Fruit fly (Drosophila melanogaster) whole organism, prepupa: Measurements from ENCODE around the gene Dbct.
A peak's percentile ranks its signal among the peaks of the same experiment; 100 is the strongest.

Source experiments
- Blimp-1 ChIP-seq: fragments of 200-800 bp; sonication (Bioruptor generic); optimal IDR thresholded peaks from 3 replicates; lab custom pipeline; 2017; ENCODE audit warnings: missing biosample characterization, missing genetic modification characterization, mild to moderate bottlenecking, moderate library complexity, missing genetic modification reagents
- CG10631 ChIP-seq: fragments of 200-800 bp; sonication (Bioruptor generic); optimal IDR thresholded peaks from 2 replicates; lab custom pipeline; 2016; ENCODE audit warnings: missing biosample characterization, missing genetic modification characterization
- CG10669 ChIP-seq: fragments of 200-800 bp; sonication (Bioruptor generic); optimal IDR thresholded peaks from 3 replicates; lab custom pipeline; 2018; ENCODE audit warnings: missing biosample characterization, mild to moderate bottlenecking, missing genetic modification characterization, moderate library complexity
- CG11294 ChIP-seq: fragments of 200-800 bp; sonication (Bioruptor generic); IDR thresholded peaks from 2 replicates; pipeline ENCODE4 v1.3.6; 2022; ENCODE audit warnings: missing biosample characterization, missing genetic modification characterization
- CG11762 ChIP-seq: fragments of 200-800 bp; sonication (Bioruptor generic); optimal IDR thresholded peaks from 3 replicates; lab custom pipeline; 2016; ENCODE audit warnings: missing biosample characterization, missing genetic modification characterization; ENCODE audit not compliant: insufficient read depth
- CG15336 ChIP-seq: fragments of 200-800 bp; sonication (Bioruptor generic); IDR thresholded peaks from 2 replicates; pipeline ENCODE4 v1.3.6; 2022; ENCODE audit warnings: missing biosample characterization, missing genetic modification characterization
- CG3032 ChIP-seq: fragments of 200-800 bp; optimal IDR thresholded peaks from 2 replicates; lab custom pipeline; 2019; ENCODE audit warnings: missing biosample characterization, mild to moderate bottlenecking, missing genetic modification characterization, moderate library complexity
- CG32006 ChIP-seq: fragments of 200-800 bp; sonication (Bioruptor generic); optimal IDR thresholded peaks from 3 replicates; lab custom pipeline; 2017; ENCODE audit warnings: missing biosample characterization, mild to moderate bottlenecking, missing genetic modification characterization
- CG34406 ChIP-seq: fragments of 200-800 bp; sonication (Bioruptor generic); optimal IDR thresholded peaks from 3 replicates; lab custom pipeline; 2016; ENCODE audit warnings: missing biosample characterization, missing genetic modification characterization
- CG3919 ChIP-seq: fragments of 200-800 bp; sonication (Bioruptor generic); optimal IDR thresholded peaks from 3 replicates; lab custom pipeline; 2016; ENCODE audit warnings: missing biosample characterization, missing genetic modification characterization
- CG4318 ChIP-seq: fragments of 200-800 bp; sonication (Bioruptor generic); optimal IDR thresholded peaks from 3 replicates; lab custom pipeline; 2017; ENCODE audit warnings: missing biosample characterization, mild to moderate bottlenecking, missing genetic modification characterization
- CG6276 ChIP-seq: fragments of 200-800 bp; sonication (Bioruptor generic); optimal IDR thresholded peaks from 2 replicates; lab custom pipeline; 2017; ENCODE audit warnings: missing biosample characterization, mild to moderate bottlenecking, missing genetic modification characterization
- CG6792 ChIP-seq: fragments of 200-800 bp; sonication (Bioruptor generic); optimal IDR thresholded peaks from 3 replicates; lab custom pipeline; 2016; ENCODE audit warnings: missing biosample characterization, missing genetic modification characterization
- CG6808 ChIP-seq: fragments of 200-800 bp; sonication (Bioruptor generic); optimal IDR thresholded peaks from 3 replicates; lab custom pipeline; 2017; ENCODE audit warnings: missing biosample characterization, missing genetic modification characterization, mild to moderate bottlenecking, moderate library complexity, missing genetic modification reagents
- CG6854 ChIP-seq: fragments of 200-800 bp; sonication (Bioruptor generic); optimal IDR thresholded peaks from 2 replicates; lab custom pipeline; 2017; ENCODE audit warnings: missing biosample characterization, mild to moderate bottlenecking, missing genetic modification characterization
- CG7368 ChIP-seq: fragments of 200-800 bp; sonication (Bioruptor generic); optimal IDR thresholded peaks from 3 replicates; lab custom pipeline; 2016; ENCODE audit warnings: missing biosample characterization, missing genetic modification characterization
- CG8119 ChIP-seq: fragments of 200-800 bp; sonication (Bioruptor generic); IDR thresholded peaks from 3 replicates; pipeline ENCODE4 v1.3.6; 2022; ENCODE audit warnings: missing biosample characterization, missing genetic modification characterization
- CG8319 ChIP-seq: fragments of 200-800 bp; sonication (Bioruptor generic); optimal IDR thresholded peaks from 3 replicates; lab custom pipeline; 2016; ENCODE audit warnings: missing biosample characterization, missing genetic modification characterization
- CG8632 ChIP-seq: fragments of 200-800 bp; sonication (Bioruptor generic); optimal IDR thresholded peaks from 3 replicates; lab custom pipeline; 2016; ENCODE audit warnings: missing biosample characterization, missing genetic modification characterization
- CG9139 ChIP-seq: fragments of 200-800 bp; sonication (Bioruptor generic); optimal IDR thresholded peaks from 3 replicates; lab custom pipeline; 2017; ENCODE audit warnings: missing biosample characterization, mild to moderate bottlenecking, missing genetic modification characterization
- Eip75B ChIP-seq: fragments of 200-800 bp; sonication (Bioruptor generic); optimal IDR thresholded peaks from 3 replicates; lab custom pipeline; 2016; ENCODE audit warnings: missing biosample characterization, missing genetic modification characterization
- Eip78C ChIP-seq: fragments of 200-800 bp; sonication (Bioruptor generic); peaks from one replicate; lab custom pipeline; 2016; ENCODE audit warnings: missing biosample characterization, missing genetic modification characterization
- Ets21C ChIP-seq: fragments of 200-800 bp; sonication (Bioruptor generic); optimal IDR thresholded peaks from 3 replicates; lab custom pipeline; 2016; ENCODE audit warnings: missing biosample characterization, missing genetic modification characterization
- Ets96B ChIP-seq: fragments of 200-800 bp; optimal IDR thresholded peaks from 2 replicates; lab custom pipeline; 2019; ENCODE audit warnings: missing biosample characterization, mild to moderate bottlenecking, missing genetic modification characterization, moderate library complexity
- Gug ChIP-seq: fragments of 200-800 bp; sonication (Bioruptor generic); IDR thresholded peaks from 2 replicates; pipeline ENCODE4 v1.3.6; 2022; ENCODE audit warnings: missing biosample characterization, missing genetic modification characterization
- Hr38 ChIP-seq: sonication (Bioruptor generic); optimal IDR thresholded peaks from 2 replicates; lab custom pipeline; 2016; ENCODE audit warnings: missing biosample characterization, missing genetic modification characterization
- Hr4 ChIP-seq: fragments of 200-800 bp; sonication (Bioruptor generic); optimal IDR thresholded peaks from 3 replicates; lab custom pipeline; 2016; ENCODE audit warnings: missing biosample characterization, missing genetic modification characterization
- Lpt ChIP-seq: fragments of 200-800 bp; sonication (Bioruptor generic); optimal IDR thresholded peaks from 3 replicates; lab custom pipeline; 2016; ENCODE audit warnings: missing biosample characterization, missing genetic modification characterization
- Met ChIP-seq: fragments of 200-800 bp; sonication (Bioruptor generic); optimal IDR thresholded peaks from 3 replicates; lab custom pipeline; 2016; ENCODE audit warnings: missing biosample characterization, missing genetic modification characterization
- OdsH ChIP-seq: fragments of 200-800 bp; sonication (Bioruptor generic); optimal IDR thresholded peaks from 3 replicates; lab custom pipeline; 2016; ENCODE audit warnings: missing biosample characterization, missing genetic modification characterization
- Smox ChIP-seq: fragments of 200-800 bp; sonication (Bioruptor generic); optimal IDR thresholded peaks from 3 replicates; lab custom pipeline; 2016; ENCODE audit warnings: missing biosample characterization, missing genetic modification characterization
- Sox102F ChIP-seq: fragments of 200-800 bp; sonication (Bioruptor generic); optimal IDR thresholded peaks from 2 replicates; lab custom pipeline; 2016; ENCODE audit warnings: missing biosample characterization, mild to moderate bottlenecking, missing genetic modification characterization
- Sox14 ChIP-seq: fragments of 200-800 bp; sonication (Bioruptor generic); optimal IDR thresholded peaks from 3 replicates; lab custom pipeline; 2016; ENCODE audit warnings: missing biosample characterization, missing genetic modification characterization
- Sox15 ChIP-seq: fragments of 200-800 bp; sonication (Bioruptor generic); optimal IDR thresholded peaks from 3 replicates; lab custom pipeline; 2016; ENCODE audit warnings: missing biosample characterization, missing genetic modification characterization
- achi ChIP-seq: fragments of 200-800 bp; sonication (Bioruptor generic); optimal IDR thresholded peaks from 3 replicates; lab custom pipeline; 2016; ENCODE audit warnings: missing biosample characterization, missing genetic modification characterization
- acj6 ChIP-seq: fragments of 200-800 bp; sonication (Bioruptor generic); optimal IDR thresholded peaks from 3 replicates; lab custom pipeline; 2016; ENCODE audit warnings: missing biosample characterization, missing genetic modification characterization
- dac ChIP-seq: fragments of 200-800 bp; sonication (Bioruptor generic); optimal IDR thresholded peaks from 2 replicates; lab custom pipeline; 2017; ENCODE audit warnings: missing biosample characterization, mild to moderate bottlenecking, missing genetic modification characterization
- eg ChIP-seq: fragments of 200-800 bp; sonication (Bioruptor generic); IDR thresholded peaks from 3 replicates; pipeline ENCODE4 v1.3.6; 2022; ENCODE audit warnings: missing biosample characterization, missing genetic modification characterization
- esn ChIP-seq: fragments of 200-800 bp; sonication (Bioruptor generic); optimal IDR thresholded peaks from 2 replicates; lab custom pipeline; 2016; ENCODE audit warnings: missing biosample characterization, mild to moderate bottlenecking, missing genetic modification characterization, moderate library complexity
- fd59A ChIP-seq: fragments of 200-800 bp; sonication (Bioruptor generic); optimal IDR thresholded peaks from 2 replicates; lab custom pipeline; 2017; ENCODE audit warnings: missing biosample characterization, mild to moderate bottlenecking, missing genetic modification characterization, missing genetic modification reagents
- fd85E ChIP-seq: fragments of 200-800 bp; sonication (Bioruptor generic); optimal IDR thresholded peaks from 3 replicates; lab custom pipeline; 2016; ENCODE audit warnings: missing biosample characterization, missing genetic modification characterization
- fkh ChIP-seq: fragments of 200-800 bp; sonication (Bioruptor generic); optimal IDR thresholded peaks from 3 replicates; lab custom pipeline; 2017; ENCODE audit warnings: missing biosample characterization, mild to moderate bottlenecking, missing genetic modification characterization, moderate library complexity
- lz ChIP-seq: fragments of 200-800 bp; sonication (Bioruptor generic); optimal IDR thresholded peaks from 3 replicates; lab custom pipeline; 2016; ENCODE audit warnings: missing biosample characterization, missing genetic modification characterization
- pdm3 ChIP-seq: fragments of 200-800 bp; sonication (Bioruptor generic); optimal IDR thresholded peaks from 3 replicates; lab custom pipeline; 2016; ENCODE audit warnings: missing biosample characterization, missing genetic modification characterization
- salr ChIP-seq, 2 experiments: fragments of 200-800 bp; sonication (Bioruptor generic); optimal IDR thresholded peaks; 3 replicates each; lab custom pipeline; 2016 to 2018; ENCODE audit warnings: missing biosample characterization in 2 of 2, missing genetic modification characterization in 2 of 2, mild to moderate bottlenecking in 1 of 2
- ss ChIP-seq, 2 experiments: fragments of 200-800 bp; sonication (Bioruptor generic); optimal IDR thresholded peaks; 2 replicates in 1 of 2; 3 replicates in 1 of 2; lab custom pipeline; 2017 to 2018; ENCODE audit warnings: mild to moderate bottlenecking in 2 of 2, missing biosample characterization in 2 of 2, missing genetic modification characterization in 2 of 2, moderate library complexity in 1 of 2
- svp ChIP-seq: fragments of 200-800 bp; sonication (Bioruptor generic); peaks from one replicate; lab custom pipeline; 2016; ENCODE audit warnings: missing biosample characterization, missing genetic modification characterization
- topi ChIP-seq: fragments of 200-800 bp; sonication (Bioruptor generic); optimal IDR thresholded peaks from 3 replicates; lab custom pipeline; 2016; ENCODE audit warnings: missing biosample characterization, missing genetic modification characterization
- vri ChIP-seq: fragments of 200-800 bp; sonication (Bioruptor generic); optimal IDR thresholded peaks from 3 replicates; lab custom pipeline; 2016; ENCODE audit warnings: missing biosample characterization, mild to moderate bottlenecking, missing genetic modification characterization

Dbct gene

dm6 chrX:15078394-15078793 lies 7.5 kb upstream of the Dbct start (continued):
- TF ChIP-seq CG4318 (GFP tag; lab: Kevin White, UChicago): no peak
- TF ChIP-seq salr (GFP tag; optimal IDR thresholded peaks at IDR 0.05; lab: Kevin White, UChicago): peak in 1 of 2 experiments; percentile 17
- TF ChIP-seq dac (GFP tag; lab: Kevin White, UChicago): no peak
- peak; percentile 5 for TF ChIP-seq CG8632 (GFP tag; lab: Kevin White, UChicago)
- TF ChIP-seq CG11294: no peak
- no peak for TF ChIP-seq CG8319 (GFP tag; lab: Kevin White, UChicago)
- TF ChIP-seq CG3032: no peak
- no peak for TF ChIP-seq lz (GFP tag; lab: Kevin White, UChicago)

dm6 chrX:15079163-15079809 lies 6.6 kb upstream of the Dbct start:
- TF ChIP-seq achi (no peak), CG4318 (GFP tag; lab: Kevin White, UChicago) (no peak), CG11762 (GFP tag; lab: Kevin White, UChicago) (no peak), Hr4 (GFP tag; lab: Kevin White, UChicago) (no peak), Blimp-1 (GFP tag; lab: Kevin White, UChicago) (no peak), CG3032 (no peak), CG8119 (GFP tag; lab: Robert Waterston, UW) (peak; percentile 37; the same call in 1 of the 3 replicates), Sox15 (GFP tag; lab: Kevin White, UChicago) (no peak), vri (GFP tag; lab: Kevin White, UChicago) (peak; percentile 86), Lpt (peak; percentile 5), CG10631 (GFP tag; lab: Kevin White, UChicago) (no peak), Ets96B (peak; percentile 23), Gug (GFP tag; lab: Robert Waterston, UW) (no peak), CG10669 (GFP tag; lab: Kevin White, UChicago) (peak; percentile 9), OdsH (GFP tag; lab: Kevin White, UChicago) (no peak), Eip75B (no peak), fd59A (GFP tag; lab: Kevin White, UChicago) (no peak), CG34406 (no peak), fd85E (no peak), Met (GFP tag; lab: Kevin White, UChicago) (no peak), CG15336 (GFP tag; lab: Robert Waterston, UW) (no peak), topi (GFP tag; lab: Kevin White, UChicago) (no peak), CG6276 (peak; percentile 75), ss (GFP tag; optimal IDR thresholded peaks at IDR 0.05; lab: Kevin White, UChicago) (peak; percentile 49 to 87), Sox102F (no peak), Hr38 (GFP tag; lab: Kevin White, UChicago) (no peak), CG9139 (peak; percentile 59), Ets21C (GFP tag; lab: Kevin White, UChicago) (no peak), pdm3 (GFP tag; lab: Kevin White, UChicago) (no peak), CG6792 (no peak), esn (GFP tag; lab: Kevin White, UChicago) (no peak), CG7368 (GFP tag; lab: Kevin White, UChicago) (no peak), svp (GFP tag; lab: Kevin White, UChicago) (peak; percentile 82), CG32006 (GFP tag; lab: Kevin White, UChicago) (peak; percentile 13), Eip78C (GFP tag; lab: Kevin White, UChicago) (peak; percentile 54), fkh (GFP tag; lab: Kevin White, UChicago) (no peak), CG3919 (GFP tag; lab: Kevin White, UChicago) (peak; percentile 10), Smox (GFP tag; lab: Kevin White, UChicago) (no peak), CG6854 (no peak), CG6808 (peak; percentile 46), dac (GFP tag; lab: Kevin White, UChicago) (no peak), Sox14 (GFP tag; lab: Kevin White, UChicago) (no peak), CG8319 (GFP tag; lab: Kevin White, UChicago) (peak; percentile 21), salr (GFP tag; optimal IDR thresholded peaks at IDR 0.05; lab: Kevin White, UChicago) (no peak), acj6 (no peak), eg (no peak), CG11294 (no peak)
